Worm (Caenorhabditis elegans): ENCODE data around the gene clec-205.

ce11 chrV:1756099-1756498 lies 4.6 kb upstream of the clec-205 start:
- TF ChIP-seq ztf-29 (GFP tag; IDR thresholded peaks at IDR 0.05) (no peak), ztf-23 (GFP tag; IDR thresholded peaks at IDR 0.05) (no peak), flt-1 (GFP tag; IDR thresholded peaks at IDR 0.05) (no peak), tab-1 (GFP tag; IDR thresholded peaks at IDR 0.05) (no peak), klf-2 (GFP tag; conservative IDR thresholded peaks at IDR 0.05) (no peak)
